Fruit fly (Drosophila melanogaster): Measurements from ENCODE around the gene CG42780.

The CG42780 gene

DNA sequence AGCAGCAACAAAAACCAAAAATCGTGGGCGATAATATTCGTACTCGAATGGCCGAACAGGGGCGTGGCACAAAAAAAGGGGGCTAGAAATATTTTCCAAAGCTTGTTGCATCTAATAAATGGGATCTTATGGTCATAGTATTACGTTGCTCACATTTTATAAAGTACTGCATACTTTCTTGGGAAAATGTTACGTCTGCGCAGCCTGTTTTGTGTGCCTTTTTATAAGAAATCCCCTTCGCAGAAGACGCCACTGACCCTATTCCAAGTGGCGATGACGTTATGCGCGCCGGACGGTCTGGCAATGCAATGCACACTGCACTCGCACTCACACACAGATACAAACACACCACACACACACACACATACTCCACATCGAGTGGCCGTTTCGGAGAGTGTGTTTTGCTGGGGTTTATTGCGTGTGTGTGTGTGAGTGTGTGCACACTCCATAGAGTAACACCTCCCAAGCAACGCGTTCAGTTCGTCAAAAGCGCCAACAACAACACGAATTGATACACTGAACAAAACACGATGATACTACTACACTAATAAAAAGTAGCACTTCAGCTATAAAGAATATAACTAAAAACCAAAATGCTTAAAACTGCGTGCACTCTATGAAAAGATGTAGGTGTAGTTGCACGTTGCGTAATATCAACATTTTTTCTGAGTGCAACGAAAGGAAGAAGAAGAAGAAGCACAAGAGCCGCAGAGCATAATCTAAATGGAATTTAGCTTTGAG lies 38.7 kb downstream of the CG42780 start (continued):
- peak; percentile 11 for TF ChIP-seq D19B (GFP tag; optimal IDR thresholded peaks at IDR 0.05)
- TF ChIP-seq CG1647 (GFP tag; optimal IDR thresholded peaks at IDR 0.05): peak; percentile 72
- no peak for TF ChIP-seq CkIIα-i1 (GFP tag; IDR thresholded peaks at IDR 0.05)
- peak; percentile 36 for TF ChIP-seq stwl (tag; optimal IDR thresholded peaks at IDR 0.05)
- TF ChIP-seq lilli (GFP tag; optimal IDR thresholded peaks at IDR 0.05): peak; percentile 33
- peak; percentile 84 for TF ChIP-seq gce (GFP tag; IDR thresholded peaks at IDR 0.05)
- no peak for TF ChIP-seq CG18011 (GFP tag; optimal IDR thresholded peaks at IDR 0.05)
- peak; percentile 84 for TF ChIP-seq CG10654 (GFP tag; optimal IDR thresholded peaks at IDR 0.05)
- peak; percentile 86 for TF ChIP-seq CG3726 (GFP tag; IDR thresholded peaks at IDR 0.05)
- TF ChIP-seq CG7928 (GFP tag; optimal IDR thresholded peaks at IDR 0.05): no peak
- TF ChIP-seq sob (GFP tag; IDR thresholded peaks at IDR 0.05): peak; percentile 74
- TF ChIP-seq Dp (GFP tag; optimal IDR thresholded peaks at IDR 0.05): no peak
- peak; percentile 51 for TF ChIP-seq CG10147 (GFP tag; optimal IDR thresholded peaks at IDR 0.05)
- TF ChIP-seq CG2129 (GFP tag; IDR thresholded peaks at IDR 0.05; ENCODE audit: partially characterized antibody): no peak
- peak; percentile 67 for TF ChIP-seq CG6654 (GFP tag; optimal IDR thresholded peaks at IDR 0.05)
- TF ChIP-seq CG43689 (GFP tag; IDR thresholded peaks at IDR 0.05): no peak
- TF ChIP-seq Hey (tag; optimal IDR thresholded peaks at IDR 0.05): no peak
- no peak for TF ChIP-seq Tbp (GFP tag; optimal IDR thresholded peaks at IDR 0.05)
- no peak for TF ChIP-seq Kr (GFP tag; optimal IDR thresholded peaks at IDR 0.05)
- peak; percentile 71 for TF ChIP-seq CG7556 (GFP tag; optimal IDR thresholded peaks at IDR 0.05)
- peak; percentile 90 for TF ChIP-seq Gug (GFP tag; IDR thresholded peaks at IDR 0.05)
- peak; percentile 41; the same call in 1 of the 2 replicates for TF ChIP-seq E2f2 (GFP tag; IDR thresholded peaks at IDR 0.05)
- peak; percentile 65 for TF ChIP-seq nau (GFP tag; optimal IDR thresholded peaks at IDR 0.05)
- TF ChIP-seq CG12769 (tag; optimal IDR thresholded peaks at IDR 0.05): peak; percentile 62
- no peak for TF ChIP-seq BtbVII (GFP tag; optimal IDR thresholded peaks at IDR 0.05)
- no peak for TF ChIP-seq usp (GFP tag; optimal IDR thresholded peaks at IDR 0.05)

DNA sequence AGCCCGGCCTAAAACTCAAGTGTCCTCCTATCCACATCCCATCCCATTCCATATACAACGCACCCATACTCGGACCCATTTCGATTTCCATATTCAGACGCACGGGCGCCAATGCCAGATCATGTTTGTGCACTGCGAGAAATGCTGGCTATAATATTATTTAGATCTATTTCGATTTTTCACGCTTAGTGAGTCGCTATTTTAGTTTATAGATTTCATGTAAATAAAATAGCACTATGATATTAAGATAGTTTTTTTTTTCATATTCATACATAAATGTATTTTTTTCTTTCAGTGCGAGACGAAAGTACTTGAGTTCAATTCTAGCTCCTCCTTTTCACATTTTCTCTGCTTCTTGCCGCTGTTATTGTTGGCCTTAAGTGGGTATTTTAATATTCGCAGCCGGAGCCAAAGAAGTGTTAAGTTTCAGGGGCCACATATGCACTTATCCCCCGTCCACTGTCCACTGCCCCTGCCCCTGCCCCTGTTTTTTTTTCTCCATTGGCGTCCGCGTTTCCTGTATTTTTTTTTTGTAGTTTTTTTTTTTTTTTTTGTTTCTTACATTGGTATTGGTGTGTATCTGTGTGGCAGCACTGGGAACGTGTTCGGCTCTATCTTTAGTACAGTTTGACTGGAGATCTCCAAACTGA lies 40.0 kb downstream of the CG42780 start:
- no peak for TF ChIP-seq hb (GFP tag; IDR thresholded peaks at IDR 0.05; ENCODE audit: partially characterized antibody)
- peak; percentile 56 for TF ChIP-seq CG12155 (GFP tag; optimal IDR thresholded peaks at IDR 0.05)
- no peak for TF ChIP-seq CG14965 (GFP tag; optimal IDR thresholded peaks at IDR 0.05; ENCODE audit: borderline replicate concordance)
- TF ChIP-seq CG13287 (GFP tag; IDR thresholded peaks at IDR 0.05; ENCODE audit: partially characterized antibody): no peak
- TF ChIP-seq CG43689 (GFP tag; IDR thresholded peaks at IDR 0.05): no peak
- peak; percentile 47; the same call in 1 of the 2 replicates for TF ChIP-seq Awh (GFP tag; IDR thresholded peaks at IDR 0.05)
- peak in 1 of 3 experiments; percentile 22 for TF ChIP-seq Stat92E (GFP tag; optimal IDR thresholded peaks at IDR 0.05)
- peak; percentile 20 for TF ChIP-seq grn (GFP tag; optimal IDR thresholded peaks at IDR 0.05)
- peak; percentile 95 for TF ChIP-seq CG33557 (GFP tag; optimal IDR thresholded peaks at IDR 0.05)
- peak; percentile 74 for TF ChIP-seq CG8924 (tag; optimal IDR thresholded peaks at IDR 0.05)
- peak; percentile 8 for TF ChIP-seq CG10543 (GFP tag; optimal IDR thresholded peaks at IDR 0.05)
- peak; percentile 54 for TF ChIP-seq ewg (GFP tag; optimal IDR thresholded peaks at IDR 0.05)
- peak; percentile 79 for TF ChIP-seq croc (GFP tag; conservative IDR thresholded peaks at IDR 0.05)
- no peak for TF ChIP-seq CG6791 (GFP tag; IDR thresholded peaks at IDR 0.05; ENCODE audit: partially characterized antibody)
- no peak for TF ChIP-seq CG9797 (GFP tag; optimal IDR thresholded peaks at IDR 0.05)
- peak; percentile 88 for TF ChIP-seq CG12391 (tag; optimal IDR thresholded peaks at IDR 0.05)
- TF ChIP-seq tap (tag; optimal IDR thresholded peaks at IDR 0.05): peak; percentile 29
- TF ChIP-seq trh (GFP tag; optimal IDR thresholded peaks at IDR 0.05): peak; percentile 21
- TF ChIP-seq CG12659 (GFP tag; optimal IDR thresholded peaks at IDR 0.05): peak; percentile 39
- TF ChIP-seq ro (GFP tag; IDR thresholded peaks at IDR 0.05): peak; percentile 6; the same call in 1 of the 2 replicates
- no peak for TF ChIP-seq CG31365 (tag; optimal IDR thresholded peaks at IDR 0.05)
- peak; percentile 83 for TF ChIP-seq Six4 (GFP tag; optimal IDR thresholded peaks at IDR 0.05)
- no peak for TF ChIP-seq CG10321 (GFP tag; IDR thresholded peaks at IDR 0.05)
